Fruit fly (Drosophila melanogaster) whole organism, pupa: ENCODE results near the gene Hex-t1.

Experiments
- CG10348 ChIP-seq: fragments of 200-800 bp; sonication (Bioruptor generic); IDR thresholded peaks from 2 replicates; pipeline ENCODE4 v1.3.6; 2022; ENCODE audit warnings: missing biosample characterization, missing genetic modification characterization
- CG12605 ChIP-seq: fragments of 200-800 bp; sonication (Bioruptor generic); IDR thresholded peaks from 2 replicates; pipeline ENCODE4 v1.3.6; 2022; ENCODE audit warnings: missing biosample characterization, missing genetic modification characterization
- CG13204 ChIP-seq: fragments of 200-800 bp; sonication (Bioruptor generic); optimal IDR thresholded peaks from 2 replicates; lab custom pipeline; 2018; ENCODE audit warnings: missing biosample characterization, mild to moderate bottlenecking, missing genetic modification characterization, moderate library complexity
- CG14655 ChIP-seq: fragments of 200-800 bp; sonication (Bioruptor generic); optimal IDR thresholded peaks from 3 replicates; lab custom pipeline; 2017; ENCODE audit warnings: mild to moderate bottlenecking, missing biosample characterization, missing genetic modification reagents, missing genetic modification characterization
- CG15710 ChIP-seq: fragments of 200-800 bp; sonication (Bioruptor generic); optimal IDR thresholded peaks from 2 replicates; lab custom pipeline; 2018; ENCODE audit warnings: missing biosample characterization, mild to moderate bottlenecking, missing genetic modification characterization, moderate library complexity
- CG17806 ChIP-seq: fragments of 200-800 bp; sonication (Bioruptor generic); optimal IDR thresholded peaks from 2 replicates; lab custom pipeline; 2018; ENCODE audit warnings: missing biosample characterization, mild to moderate bottlenecking, missing genetic modification characterization, moderate library complexity
- CG32121 ChIP-seq: fragments of 200-800 bp; sonication (Bioruptor generic); IDR thresholded peaks from 2 replicates; pipeline ENCODE4 v1.3.6; 2022; ENCODE audit warnings: missing biosample characterization, missing genetic modification characterization
- CG34367 ChIP-seq: fragments of 200-800 bp; sonication (Bioruptor generic); optimal IDR thresholded peaks from 2 replicates; lab custom pipeline; 2018; ENCODE audit warnings: missing biosample characterization, mild to moderate bottlenecking, missing genetic modification characterization
- CG4496 ChIP-seq: fragments of 200-800 bp; sonication (Bioruptor generic); IDR thresholded peaks from 3 replicates; pipeline ENCODE4 v1.3.6; 2022; ENCODE audit warnings: missing biosample characterization, missing genetic modification characterization
- CG8159 ChIP-seq: fragments of 200-800 bp; sonication (Bioruptor generic); optimal IDR thresholded peaks from 3 replicates; lab custom pipeline; 2018; ENCODE audit warnings: missing biosample characterization, mild to moderate bottlenecking, missing genetic modification characterization, moderate library complexity
- CG8301 ChIP-seq: fragments of 200-800 bp; sonication (Bioruptor generic); optimal IDR thresholded peaks from 2 replicates; lab custom pipeline; 2018; ENCODE audit warnings: missing biosample characterization, mild to moderate bottlenecking, missing genetic modification characterization
- CG9948 ChIP-seq: fragments of 200-800 bp; sonication (Bioruptor generic); optimal IDR thresholded peaks from 2 replicates; lab custom pipeline; 2018; ENCODE audit warnings: missing biosample characterization, mild to moderate bottlenecking, missing genetic modification characterization, moderate library complexity
- D1 ChIP-seq: fragments of 200-800 bp; sonication (Bioruptor generic); optimal IDR thresholded peaks from 2 replicates; lab custom pipeline; 2018; ENCODE audit warnings: missing biosample characterization, mild to moderate bottlenecking, missing genetic modification characterization, moderate library complexity
- EcR ChIP-seq: fragments of 200-800 bp; sonication (Bioruptor generic); optimal IDR thresholded peaks from 3 replicates; lab custom pipeline; 2019; ENCODE audit warnings: missing biosample characterization, missing genetic modification characterization, mild to moderate bottlenecking, moderate library complexity, missing genetic modification reagents
- Ets98B ChIP-seq: fragments of 200-800 bp; sonication (Bioruptor generic); IDR thresholded peaks from 2 replicates; pipeline ENCODE4 v1.3.6; 2022; ENCODE audit warnings: missing biosample characterization, missing genetic modification characterization
- Pif1A ChIP-seq: fragments of 200-800 bp; sonication (Bioruptor generic); optimal IDR thresholded peaks from 3 replicates; lab custom pipeline; 2016; ENCODE audit warnings: missing biosample characterization, missing genetic modification characterization
- Pif1B ChIP-seq: fragments of 200-800 bp; sonication (Bioruptor generic); optimal IDR thresholded peaks from 3 replicates; lab custom pipeline; 2016; ENCODE audit warnings: missing biosample characterization, missing genetic modification characterization
- Snoo ChIP-seq: fragments of 200-800 bp; sonication (Bioruptor generic); optimal IDR thresholded peaks from 3 replicates; lab custom pipeline; 2017; ENCODE audit warnings: missing biosample characterization, mild to moderate bottlenecking, missing genetic modification characterization, inconsistent platforms
- fd96Ca ChIP-seq: fragments of 200-800 bp; sonication (Bioruptor generic); IDR thresholded peaks from 3 replicates; pipeline ENCODE4 v1.3.6; 2022; ENCODE audit warnings: missing biosample characterization, missing genetic modification characterization
- gl ChIP-seq: fragments of 200-800 bp; sonication (Bioruptor generic); optimal IDR thresholded peaks from 2 replicates; lab custom pipeline; 2018; ENCODE audit warnings: missing biosample characterization, mild to moderate bottlenecking, missing genetic modification characterization
- rn ChIP-seq: fragments of 200-800 bp; sonication (Bioruptor generic); IDR thresholded peaks from 2 replicates; pipeline ENCODE4 v1.3.6; 2022; ENCODE audit warnings: missing biosample characterization, missing genetic modification characterization

Hex-t1 gene

dm6 chr3R:26480362-26480761 lies 31.5 kb downstream of the Hex-t1 start:
- peak; percentile 57 for TF ChIP-seq CG14655 (GFP tag; lab: Kevin White, UChicago)
- TF ChIP-seq CG12605: no peak
- TF ChIP-seq Snoo (tag; lab: Kevin White, UChicago): no peak
- no peak for TF ChIP-seq CG32121 (GFP tag; lab: Robert Waterston, UW)
- no peak for TF ChIP-seq CG13204
- TF ChIP-seq fd96Ca: no peak
- TF ChIP-seq CG8301 (tag; lab: Kevin White, UChicago): peak; percentile 49

- TF ChIP-seq CG12605: no peak
- TF ChIP-seq CG14655 (GFP tag; lab: Kevin White, UChicago): peak; percentile 68
- TF ChIP-seq CG10348 (GFP tag; lab: Robert Waterston, UW): no peak
- TF ChIP-seq CG32121 (GFP tag; lab: Robert Waterston, UW): no peak
- no peak for TF ChIP-seq Ets98B (GFP tag; lab: Robert Waterston, UW)
- no peak for TF ChIP-seq CG17806
- TF ChIP-seq D1 (tag; lab: Kevin White, UChicago): no peak
- TF ChIP-seq CG8301 (tag; lab: Kevin White, UChicago): peak; percentile 73
- TF ChIP-seq Pif1A (GFP tag; lab: Kevin White, UChicago): peak; percentile 10
- no peak for TF ChIP-seq CG34367 (tag; lab: Kevin White, UChicago)
- TF ChIP-seq CG9948 (tag; lab: Kevin White, UChicago): no peak
- TF ChIP-seq CG4496: no peak; the same call in 2 of the 3 replicates
- no peak for TF ChIP-seq CG15710
- TF ChIP-seq CG13204: no peak
- no peak for TF ChIP-seq Snoo (tag; lab: Kevin White, UChicago)
- TF ChIP-seq, all 21 proteins: peak for 3
Observed at dm6 chr3R:26481231-26481630, 32.4 kb downstream of the Hex-t1 start.

DNA sequence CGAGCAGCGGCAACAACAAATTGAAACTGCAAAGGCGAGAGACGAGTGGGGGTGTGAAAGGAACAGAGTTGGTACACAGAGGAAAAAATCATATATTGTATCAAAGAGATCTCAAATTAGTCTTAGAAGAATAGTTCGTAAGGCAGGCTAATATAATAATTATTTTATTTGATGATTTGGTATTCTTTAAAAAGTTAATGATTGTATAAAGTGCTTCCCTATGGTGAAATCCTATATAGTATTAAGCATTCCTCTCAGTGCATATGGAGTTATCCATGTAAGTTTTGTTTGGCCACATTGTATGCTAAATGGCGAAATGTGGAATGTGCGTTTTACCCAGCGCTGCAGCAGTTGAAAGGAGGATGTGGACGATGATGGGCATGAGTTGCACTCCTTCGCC lies 34.8 kb downstream of the Hex-t1 start:
- no peak for TF ChIP-seq gl
- peak; percentile 41 for TF ChIP-seq CG17806
- 0 out of 2 replicates have a peak, but pooled peaks have one; percentile 8 for TF ChIP-seq Ets98B (GFP tag; lab: Robert Waterston, UW)
- TF ChIP-seq Pif1B (GFP tag; lab: Kevin White, UChicago): no peak
- no peak for TF ChIP-seq EcR (GFP tag; lab: Kevin White, UChicago)
- peak; percentile 51 for TF ChIP-seq CG8159 (tag; lab: Kevin White, UChicago)
- peak; percentile 40 for TF ChIP-seq Snoo (tag; lab: Kevin White, UChicago)
- TF ChIP-seq CG34367 (tag; lab: Kevin White, UChicago): no peak
- no peak for TF ChIP-seq CG12605
- TF ChIP-seq CG8301 (tag; lab: Kevin White, UChicago): peak; percentile 20
- peak; percentile 17 for TF ChIP-seq Pif1A (GFP tag; lab: Kevin White, UChicago)
- peak; percentile 21 for TF ChIP-seq CG9948 (tag; lab: Kevin White, UChicago)
- TF ChIP-seq CG14655 (GFP tag; lab: Kevin White, UChicago): peak; percentile 41
- no peak for TF ChIP-seq CG13204
- TF ChIP-seq fd96Ca: no peak
- peak; percentile 9 for TF ChIP-seq CG15710
- no peak for TF ChIP-seq rn (GFP tag; lab: Robert Waterston, UW)
- TF ChIP-seq CG10348 (GFP tag; lab: Robert Waterston, UW): no peak
- no peak for TF ChIP-seq CG4496
- TF ChIP-seq CG32121 (GFP tag; lab: Robert Waterston, UW): peak; percentile 49; the same call in 1 of the 2 replicates
- TF ChIP-seq D1 (tag; lab: Kevin White, UChicago): no peak

dm6 chr3R:26484511-26484910 lies 35.6 kb downstream of the Hex-t1 start:
- TF ChIP-seq CG12605 (no peak), CG8159 (tag; lab: Kevin White, UChicago) (peak; percentile 19), Snoo (tag; lab: Kevin White, UChicago) (peak; percentile 15), Pif1A (GFP tag; lab: Kevin White, UChicago) (peak; percentile 4), CG9948 (tag; lab: Kevin White, UChicago) (peak; percentile 23), CG14655 (GFP tag; lab: Kevin White, UChicago) (peak; percentile 42), CG34367 (tag; lab: Kevin White, UChicago) (no peak), Pif1B (GFP tag; lab: Kevin White, UChicago) (peak; percentile 35), CG8301 (tag; lab: Kevin White, UChicago) (peak; percentile 0), CG4496 (0 out of 3 replicates have a peak, but pooled peaks have one; percentile 18), CG17806 (peak; percentile 22), CG15710 (peak; percentile 3), D1 (tag; lab: Kevin White, UChicago) (no peak), CG13204 (no peak), Ets98B (GFP tag; lab: Robert Waterston, UW) (no peak)
- TF ChIP-seq, all 21 proteins: peak for 10

DNA sequence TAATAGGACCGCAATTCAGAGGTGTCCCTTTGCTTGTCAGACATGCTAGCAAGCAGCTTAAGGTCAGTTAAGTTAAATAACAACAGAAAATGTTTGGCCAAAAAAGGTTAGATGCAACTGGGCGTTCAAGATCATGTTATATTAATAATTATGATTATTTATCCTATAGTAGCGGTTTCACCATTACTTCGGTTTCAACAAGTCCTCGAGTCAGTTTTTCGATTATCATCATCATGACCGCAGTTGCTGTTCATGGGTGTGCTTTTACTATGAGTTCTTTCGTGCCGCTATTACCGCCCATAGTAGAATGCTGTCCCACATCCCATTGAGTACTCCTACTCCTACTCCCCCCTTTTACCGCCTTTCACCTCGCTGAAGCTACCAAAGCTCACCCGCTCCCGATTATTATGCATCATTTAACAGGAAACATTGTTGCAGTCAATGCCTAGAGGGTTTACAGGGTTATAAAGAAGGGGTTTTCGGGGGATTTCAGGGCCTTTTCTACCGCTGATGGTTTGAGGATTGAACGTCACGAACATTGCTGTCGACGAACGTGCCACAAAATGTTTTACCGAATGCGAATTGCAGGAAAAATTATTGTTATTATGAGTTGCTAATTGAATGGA lies 36.5 kb downstream of the Hex-t1 start:
- TF ChIP-seq CG17806 (peak; percentile 39), Pif1B (GFP tag; lab: Kevin White, UChicago) (no peak), CG8159 (tag; lab: Kevin White, UChicago) (peak; percentile 60), CG14655 (GFP tag; lab: Kevin White, UChicago) (peak; percentile 47), Pif1A (GFP tag; lab: Kevin White, UChicago) (peak; percentile 29), rn (GFP tag; lab: Robert Waterston, UW) (no peak), CG8301 (tag; lab: Kevin White, UChicago) (peak; percentile 21), D1 (tag; lab: Kevin White, UChicago) (no peak), CG15710 (peak; percentile 28), CG9948 (tag; lab: Kevin White, UChicago) (peak; percentile 30), Ets98B (GFP tag; lab: Robert Waterston, UW) (no peak)

DNA sequence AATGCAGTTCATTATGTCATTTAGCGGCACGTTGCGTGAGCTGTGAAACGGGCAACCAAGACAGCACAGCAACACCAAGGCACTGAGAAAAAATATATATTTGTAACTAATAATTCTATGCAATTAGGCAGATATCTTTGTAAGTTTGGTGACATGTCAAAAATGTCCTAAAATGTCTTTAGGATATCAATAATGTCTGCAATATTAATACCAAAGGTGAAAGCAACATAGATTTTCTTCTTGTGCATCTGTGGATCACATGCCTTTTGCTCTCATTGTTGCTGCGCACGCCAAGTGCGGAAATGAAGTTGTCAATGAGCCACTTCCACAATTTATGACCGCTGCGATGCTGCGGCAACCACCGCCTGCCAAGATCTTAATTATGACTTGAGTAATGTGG lies 40.6 kb downstream of the Hex-t1 start:
- TF ChIP-seq gl (peak; percentile 73), rn (GFP tag; lab: Robert Waterston, UW) (peak; percentile 62; the same call in 1 of the 2 replicates), CG12605 (peak; percentile 79), D1 (tag; lab: Kevin White, UChicago) (peak; percentile 46), EcR (GFP tag; lab: Kevin White, UChicago) (peak; percentile 22), CG4496 (peak; percentile 82), CG13204 (peak; percentile 65), CG17806 (peak; percentile 87), fd96Ca (peak; percentile 69; the same call in 2 of the 3 replicates), CG9948 (tag; lab: Kevin White, UChicago) (peak; percentile 82), CG8159 (tag; lab: Kevin White, UChicago) (peak; percentile 88), CG32121 (GFP tag; lab: Robert Waterston, UW) (peak; percentile 60), CG14655 (GFP tag; lab: Kevin White, UChicago) (peak; percentile 81), CG34367 (tag; lab: Kevin White, UChicago) (peak; percentile 81), Pif1B (GFP tag; lab: Kevin White, UChicago) (peak; percentile 60), Ets98B (GFP tag; lab: Robert Waterston, UW) (peak; percentile 73), CG15710 (peak; percentile 82), Pif1A (GFP tag; lab: Kevin White, UChicago) (peak; percentile 75), CG8301 (tag; lab: Kevin White, UChicago) (peak; percentile 81), Snoo (tag; lab: Kevin White, UChicago) (peak; percentile 64), CG10348 (GFP tag; lab: Robert Waterston, UW) (no peak)
- TF ChIP-seq, all 21 proteins: peak for 20
